Fruit fly (Drosophila melanogaster) whole organism, embryonic: ENCODE data around the gene CG6023.

ENCODE experiments used
- Abd-B ChIP-seq: fragments of 200-800 bp; sonication (Bioruptor generic); optimal IDR thresholded peaks from 2 replicates; lab custom pipeline; 2018; ENCODE audit warnings: missing biosample characterization, mild to moderate bottlenecking, missing genetic modification characterization, moderate library complexity
- Ada2b ChIP-seq: fragments of 200-800 bp; sonication (Bioruptor generic); IDR thresholded peaks from 2 replicates; pipeline ENCODE4 v1.3.6; 2022; ENCODE audit warnings: missing biosample characterization, missing genetic modification characterization
- CG10147 ChIP-seq: fragments of 200-800 bp; sonication (Bioruptor generic); optimal IDR thresholded peaks from 2 replicates; lab custom pipeline; 2019; ENCODE audit warnings: missing biosample characterization, mild to moderate bottlenecking, missing genetic modification characterization, moderate library complexity
- CG13287 ChIP-seq: fragments of 200-800 bp; sonication (Bioruptor generic); IDR thresholded peaks from 2 replicates; pipeline ENCODE4 v1.3.6; 2022; ENCODE audit warnings: missing biosample characterization, missing genetic modification characterization; ENCODE audit not compliant: partially characterized antibody
- CG13296 ChIP-seq: fragments of 200-800 bp; sonication (Bioruptor generic); optimal IDR thresholded peaks from 3 replicates; lab custom pipeline; 2018; ENCODE audit warnings: missing biosample characterization, mild to moderate bottlenecking, missing genetic modification characterization
- CG13624 ChIP-seq: fragments of 200-800 bp; sonication (Bioruptor generic); optimal IDR thresholded peaks from 2 replicates; lab custom pipeline; 2016; ENCODE audit warnings: missing biosample characterization, missing genetic modification characterization
- CG13775 ChIP-seq: fragments of 200-800 bp; sonication (Bioruptor generic); optimal IDR thresholded peaks from 3 replicates; lab custom pipeline; 2017; ENCODE audit warnings: missing biosample characterization, mild to moderate bottlenecking, missing genetic modification characterization
- CG14014 ChIP-seq: fragments of 200-800 bp; sonication (Bioruptor generic); IDR thresholded peaks from 2 replicates; pipeline ENCODE4 v1.3.6; 2022; ENCODE audit warnings: missing biosample characterization, missing genetic modification characterization
- CG14710 ChIP-seq: fragments of 200-800 bp; sonication (Bioruptor generic); optimal IDR thresholded peaks from 3 replicates; lab custom pipeline; 2019; ENCODE audit warnings: missing biosample characterization, mild to moderate bottlenecking, missing genetic modification characterization, moderate library complexity
- CG15696 ChIP-seq: fragments of 200-800 bp; sonication (Bioruptor generic); optimal IDR thresholded peaks from 2 replicates; lab custom pipeline; 2019; ENCODE audit warnings: missing biosample characterization, mild to moderate bottlenecking, missing genetic modification characterization, moderate library complexity
- CG1647 ChIP-seq: fragments of 200-800 bp; sonication (Bioruptor generic); optimal IDR thresholded peaks from 3 replicates; lab custom pipeline; 2016; ENCODE audit warnings: missing biosample characterization, missing genetic modification characterization
- CG16863 ChIP-seq: fragments of 200-800 bp; sonication (Bioruptor generic); optimal IDR thresholded peaks from 3 replicates; lab custom pipeline; 2016; ENCODE audit warnings: missing biosample characterization, missing genetic modification characterization
- CG2712 ChIP-seq: fragments of 200-800 bp; optimal IDR thresholded peaks from 3 replicates; lab custom pipeline; 2019; ENCODE audit warnings: missing biosample characterization, mild to moderate bottlenecking, missing genetic modification characterization, moderate library complexity
- CG32767 ChIP-seq: fragments of 200-800 bp; sonication (Bioruptor generic); IDR thresholded peaks from 2 replicates; pipeline ENCODE4 v1.3.6; 2022; ENCODE audit warnings: missing biosample characterization, missing genetic modification characterization
- CG33557 ChIP-seq: fragments of 200-800 bp; sonication (Bioruptor generic); optimal IDR thresholded peaks from 2 replicates; lab custom pipeline; 2019; ENCODE audit warnings: missing biosample characterization, mild to moderate bottlenecking, missing genetic modification characterization, moderate library complexity
- CG4282 ChIP-seq: fragments of 200-800 bp; sonication (Bioruptor generic); optimal IDR thresholded peaks from 2 replicates; lab custom pipeline; 2016; ENCODE audit warnings: missing biosample characterization, missing genetic modification characterization
- CG6813 ChIP-seq: fragments of 200-800 bp; sonication (Bioruptor generic); optimal IDR thresholded peaks from 2 replicates; lab custom pipeline; 2017; ENCODE audit warnings: missing biosample characterization, missing genetic modification characterization, mild to moderate bottlenecking, moderate library complexity, missing genetic modification reagents
- CG7556 ChIP-seq: fragments of 200-800 bp; sonication (Bioruptor generic); optimal IDR thresholded peaks from 2 replicates; lab custom pipeline; 2017; ENCODE audit warnings: missing biosample characterization, mild to moderate bottlenecking, missing genetic modification characterization
- CG7839 ChIP-seq: fragments of 200-800 bp; sonication (Bioruptor generic); optimal IDR thresholded peaks from 3 replicates; lab custom pipeline; 2018; ENCODE audit warnings: missing biosample characterization, mild to moderate bottlenecking, missing genetic modification characterization, moderate library complexity
- D ChIP-seq, 2 experiments: fragments of 200-800 bp in 1 of 2; fragments of >200 bp in 1 of 2; sonication (Bioruptor generic) in 1 of 2; optimal IDR thresholded peaks; 2 replicates in 1 of 2; 3 replicates in 1 of 2; lab custom pipeline; 2017; ENCODE audit warnings: mild to moderate bottlenecking in 1 of 2, missing biosample characterization in 1 of 2, missing genetic modification characterization in 1 of 2, missing genetic modification reagents in 1 of 2
- Fer2 ChIP-seq: fragments of 200-800 bp; sonication (Bioruptor generic); optimal IDR thresholded peaks from 2 replicates; lab custom pipeline; 2018; ENCODE audit warnings: missing biosample characterization, mild to moderate bottlenecking, missing genetic modification characterization, moderate library complexity
- HHEX ChIP-seq: fragments of 200-800 bp; sonication (Bioruptor generic); optimal IDR thresholded peaks from 3 replicates; lab custom pipeline; 2017; ENCODE audit warnings: missing biosample characterization, mild to moderate bottlenecking, missing genetic modification characterization, missing genetic modification reagents
- Hsf ChIP-seq: fragments of 200-800 bp; sonication (Bioruptor generic); optimal IDR thresholded peaks from 3 replicates; lab custom pipeline; 2016; ENCODE audit warnings: missing biosample characterization, missing genetic modification characterization
- MBD-R2 ChIP-seq: fragments of 200-800 bp; sonication (Bioruptor generic); IDR thresholded peaks from 2 replicates; pipeline ENCODE4 v1.3.6; 2022; ENCODE audit warnings: missing biosample characterization, missing genetic modification characterization
- MESR4 ChIP-seq: fragments of 200-800 bp; sonication (Bioruptor generic); optimal IDR thresholded peaks from 2 replicates; lab custom pipeline; 2018; ENCODE audit warnings: missing biosample characterization, mild to moderate bottlenecking, missing genetic modification characterization, moderate library complexity
- Stat92E ChIP-seq, 3 experiments: fragments of >200 bp in 2 of 3; fragments of 200-800 bp in 1 of 3; sonication (Bioruptor generic) in 1 of 3; optimal IDR thresholded peaks; 2 replicates each; lab custom pipeline; 2017 to 2019; ENCODE audit warnings: missing biosample characterization in 3 of 3, missing genetic modification characterization in 3 of 3, mild to moderate bottlenecking in 1 of 3, moderate library complexity in 1 of 3
- TFAM ChIP-seq: fragments of 200-800 bp; sonication (Bioruptor generic); optimal IDR thresholded peaks from 2 replicates; lab custom pipeline; 2017; ENCODE audit warnings: missing biosample characterization, missing genetic modification characterization, inconsistent platforms
- al ChIP-seq: fragments of 200-800 bp; sonication (Bioruptor generic); IDR thresholded peaks from 2 replicates; pipeline ENCODE4 v1.3.6; 2022; ENCODE audit warnings: missing biosample characterization, missing genetic modification characterization
- ase ChIP-seq: fragments of 200-800 bp; sonication (Bioruptor generic); IDR thresholded peaks from 3 replicates; pipeline ENCODE4 v1.3.6; 2022; ENCODE audit warnings: missing biosample characterization, missing genetic modification characterization
- bbx ChIP-seq: fragments of 200-800 bp; sonication (Bioruptor generic); IDR thresholded peaks from 2 replicates; pipeline ENCODE4 v1.3.6; 2022; ENCODE audit warnings: missing biosample characterization, missing genetic modification characterization; ENCODE audit not compliant: partially characterized antibody
- bigmax ChIP-seq: fragments of 200-800 bp; sonication (Bioruptor generic); optimal IDR thresholded peaks from 2 replicates; lab custom pipeline; 2018; ENCODE audit warnings: missing biosample characterization, mild to moderate bottlenecking, missing genetic modification characterization
- crp ChIP-seq, 2 experiments: fragments of 200-800 bp; sonication (Bioruptor generic); optimal IDR thresholded peaks; 2 replicates in 1 of 2; 3 replicates in 1 of 2; lab custom pipeline; 2017; ENCODE audit warnings: missing biosample characterization in 2 of 2, missing genetic modification characterization in 2 of 2, mild to moderate bottlenecking in 1 of 2, moderate library complexity in 1 of 2
- da ChIP-seq: fragments of 200-800 bp; sonication (Bioruptor generic); optimal IDR thresholded peaks from 2 replicates; lab custom pipeline; 2016; ENCODE audit warnings: missing biosample characterization, missing genetic modification characterization
- danr ChIP-seq: fragments of 200-800 bp; sonication (Bioruptor generic); IDR thresholded peaks from 2 replicates; pipeline ENCODE4 v1.3.6; 2022; ENCODE audit warnings: missing biosample characterization, missing genetic modification characterization
- dm ChIP-seq: fragments of 200-800 bp; sonication (Bioruptor generic); optimal IDR thresholded peaks from 3 replicates; lab custom pipeline; 2016; ENCODE audit warnings: missing biosample characterization, missing genetic modification characterization
- dysf ChIP-seq: fragments of 200-800 bp; sonication (Bioruptor generic); IDR thresholded peaks from 3 replicates; pipeline ENCODE4 v1.3.6; 2022; ENCODE audit warnings: missing biosample characterization, missing genetic modification characterization
- fd102C ChIP-seq: fragments of 200-800 bp; sonication (Bioruptor generic); optimal IDR thresholded peaks from 2 replicates; lab custom pipeline; 2018; ENCODE audit warnings: missing biosample characterization, mild to moderate bottlenecking, missing genetic modification characterization, moderate library complexity
- fd64A ChIP-seq: fragments of 200-800 bp; sonication (Bioruptor generic); optimal IDR thresholded peaks from 3 replicates; lab custom pipeline; 2018; ENCODE audit warnings: missing biosample characterization, mild to moderate bottlenecking, missing genetic modification characterization
- fru ChIP-seq: fragments of >200 bp; optimal IDR thresholded peaks from 2 replicates; lab custom pipeline; 2017
- gt ChIP-seq: fragments of 200-800 bp; sonication (Bioruptor generic); IDR thresholded peaks from 2 replicates; pipeline ENCODE4 v1.3.6; 2022; ENCODE audit warnings: missing biosample characterization, missing genetic modification characterization
- ham ChIP-seq: fragments of 200-800 bp; sonication (Bioruptor generic); IDR thresholded peaks from 2 replicates; pipeline ENCODE4 v1.3.6; 2022; ENCODE audit warnings: missing biosample characterization, missing genetic modification characterization
- hb ChIP-seq: fragments of 200-800 bp; sonication (Bioruptor generic); IDR thresholded peaks from 3 replicates; pipeline ENCODE4 v1.3.6; 2022; ENCODE audit warnings: missing biosample characterization, missing genetic modification characterization; ENCODE audit not compliant: partially characterized antibody
- lilli ChIP-seq: fragments of 200-800 bp; sonication (Bioruptor generic); optimal IDR thresholded peaks from 3 replicates; lab custom pipeline; 2016; ENCODE audit warnings: missing biosample characterization, missing genetic modification characterization
- pzg ChIP-seq: fragments of 200-800 bp; sonication (Bioruptor generic); optimal IDR thresholded peaks from 3 replicates; lab custom pipeline; 2018; ENCODE audit warnings: missing biosample characterization, mild to moderate bottlenecking, missing genetic modification characterization, moderate library complexity
- slou ChIP-seq: fragments of 200-800 bp; sonication (Bioruptor generic); optimal IDR thresholded peaks from 3 replicates; lab custom pipeline; 2016; ENCODE audit warnings: missing biosample characterization, missing genetic modification characterization
- ssp ChIP-seq: fragments of 200-800 bp; sonication (Bioruptor generic); IDR thresholded peaks from 2 replicates; pipeline ENCODE4 v1.3.6; 2022; ENCODE audit warnings: missing biosample characterization, missing genetic modification characterization
- tll ChIP-seq, 2 experiments: fragments of 200-800 bp in 1 of 2; fragments of >200 bp in 1 of 2; sonication (Bioruptor generic) in 1 of 2; optimal IDR thresholded peaks; 2 replicates each; lab custom pipeline; 2017 to 2019; ENCODE audit warnings: missing biosample characterization in 2 of 2, missing genetic modification characterization in 2 of 2, mild to moderate bottlenecking in 1 of 2, moderate library complexity in 1 of 2

The CG6023 gene

dm6 chrX:18367806-18368643, 47.0 kb upstream of the CG6023 start (continued):
- TF ChIP-seq fru (lab: Kevin White, UChicago) (no peak), CG13287 (GFP tag; lab: Robert Waterston, UW) (no peak), CG13624 (GFP tag; lab: Kevin White, UChicago) (peak; percentile 78), CG7556 (GFP tag; lab: Kevin White, UChicago) (peak; percentile 71), Stat92E (GFP tag; optimal IDR thresholded peaks at IDR 0.05; lab: Kevin White, UChicago) (no peak), gt (GFP tag; lab: Robert Waterston, UW) (no peak; the same call in 1 of the 2 replicates), CG4282 (peak; percentile 54), fd102C (no peak), Fer2 (tag; lab: Kevin White, UChicago) (peak; percentile 13), HHEX (GFP tag; lab: Kevin White, UChicago) (peak; percentile 72), al (GFP tag; lab: Robert Waterston, UW) (peak; percentile 72), dysf (GFP tag; lab: Robert Waterston, UW) (peak; percentile 82), CG13775 (GFP tag; lab: Kevin White, UChicago) (peak; percentile 23), pzg (GFP tag; lab: Kevin White, UChicago) (peak; percentile 12), ham (GFP tag; lab: Robert Waterston, UW) (no peak), tll (GFP tag; optimal IDR thresholded peaks at IDR 0.05; lab: Kevin White, UChicago) (no peak), bigmax (GFP tag; lab: Kevin White, UChicago) (no peak), MBD-R2 (GFP tag; lab: Robert Waterston, UW) (peak; percentile 51; the same call in 1 of the 2 replicates), MESR4 (GFP tag; lab: Kevin White, UChicago) (no peak), Hsf (GFP tag; lab: Kevin White, UChicago) (peak; percentile 38), Abd-B (GFP tag; lab: Kevin White, UChicago) (peak; percentile 45), slou (no peak), CG7839 (tag; lab: Kevin White, UChicago) (peak; percentile 80), CG13296 (peak; percentile 67), CG14710 (tag; lab: Kevin White, UChicago) (peak; percentile 5), CG10147 (GFP tag; lab: Kevin White, UChicago) (peak; percentile 10), ase (GFP tag; lab: Robert Waterston, UW) (peak; percentile 69; the same call in 2 of the 3 replicates), Ada2b (GFP tag; lab: Robert Waterston, UW) (peak; percentile 79), CG32767 (no peak), bbx (no peak), TFAM (GFP tag; lab: Kevin White, UChicago) (no peak), crp (GFP tag; optimal IDR thresholded peaks at IDR 0.05; lab: Kevin White, UChicago) (peak in 1 of 2 experiments; percentile 6), CG15696 (tag; lab: Kevin White, UChicago) (no peak), CG1647 (GFP tag; lab: Kevin White, UChicago) (peak; percentile 56), ssp (GFP tag; lab: Robert Waterston, UW) (peak; percentile 56; the same call in 1 of the 2 replicates), CG16863 (GFP tag; lab: Kevin White, UChicago) (peak; percentile 61), lilli (GFP tag; lab: Kevin White, UChicago) (peak; percentile 81), CG6813 (GFP tag; lab: Kevin White, UChicago) (peak; percentile 67), da (GFP tag; lab: Kevin White, UChicago) (no peak), fd64A (GFP tag; lab: Kevin White, UChicago) (no peak), danr (GFP tag; lab: Robert Waterston, UW) (0 out of 2 replicates have a peak, but pooled peaks have one; percentile 17), dm (no peak), CG33557 (GFP tag; lab: Kevin White, UChicago) (no peak), CG14014 (GFP tag; lab: Robert Waterston, UW) (peak; percentile 84), hb (GFP tag; lab: Robert Waterston, UW) (no peak), D (optimal IDR thresholded peaks at IDR 0.05; lab: Kevin White, UChicago) (no peak), D (GFP tag; optimal IDR thresholded peaks at IDR 0.05; lab: Kevin White, UChicago) (peak; percentile 46), CG2712 (tag; lab: Kevin White, UChicago) (peak; percentile 52)
